Worm (Caenorhabditis elegans): Measurements from ENCODE around the gene pat-3.
A peak's percentile ranks its signal among the peaks of the same experiment; 100 is the strongest.

The pat-3 gene

DNA sequence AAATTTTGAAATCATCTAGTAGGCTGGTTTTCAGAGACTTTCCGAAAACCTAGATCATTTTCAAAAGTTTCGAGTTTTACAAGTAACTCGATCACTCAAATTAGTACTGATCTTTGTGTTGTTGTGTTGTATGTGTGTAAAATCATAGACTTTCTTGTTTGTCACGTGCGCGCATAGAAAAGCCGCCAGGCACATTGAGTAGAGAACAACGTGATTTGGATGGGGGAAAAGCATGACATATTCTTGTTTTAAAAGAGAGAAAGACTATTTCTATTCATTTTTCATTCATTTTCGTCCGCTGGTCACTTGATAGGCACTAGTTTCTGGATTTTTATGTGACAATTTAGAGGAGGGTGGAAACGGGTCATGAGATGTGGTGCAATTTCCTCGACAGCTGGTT, 40.3 kb upstream of the pat-3 start:
- TF ChIP-seq ceh-62 (tag; optimal IDR thresholded peaks at IDR 0.05) (no peak), mep-1 (tag; optimal IDR thresholded peaks at IDR 0.05) (peak; percentile 49), lin-39 (tag; optimal IDR thresholded peaks at IDR 0.05) (no peak), skn-1 (tag; optimal IDR thresholded peaks at IDR 0.05) (no peak), pha-4 (GFP tag; IDR thresholded peaks at IDR 0.05) (no peak), pha-4 (tag; optimal IDR thresholded peaks at IDR 0.05) (no peak), nhr-48 (tag; optimal IDR thresholded peaks at IDR 0.05) (peak; percentile 72), unc-62 (GFP tag; optimal IDR thresholded peaks at IDR 0.05 in 1 of 2) (peak in 1 of 2 experiments; percentile 60), unc-62 (tag; optimal IDR thresholded peaks at IDR 0.05) (no peak), aha-1 (tag) (peak; percentile 96), sdz-12 (GFP tag; optimal IDR thresholded peaks at IDR 0.05) (no peak), mes-2 (tag; optimal IDR thresholded peaks at IDR 0.05; ENCODE audit: poor library complexity, severe bottlenecking) (no peak), egl-43 (GFP tag; IDR thresholded peaks at IDR 0.05) (no peak), D1046.2 (GFP tag; IDR thresholded peaks at IDR 0.05) (no peak), lsy-2 (tag; optimal IDR thresholded peaks at IDR 0.05) (peak in 1 of 2 experiments; percentile 69), nhr-11 (tag; optimal IDR thresholded peaks at IDR 0.05) (peak; percentile 63), attf-4 (tag; optimal IDR thresholded peaks at IDR 0.05) (no peak), ama-1 (optimal IDR thresholded peaks at IDR 0.05) (peak; percentile 27), zip-11 (GFP tag; IDR thresholded peaks at IDR 0.05) (no peak), unc-130 (GFP tag; optimal IDR thresholded peaks at IDR 0.05) (no peak), F44E2.7 (GFP tag; IDR thresholded peaks at IDR 0.05) (no peak), snpc-4 (tag; optimal IDR thresholded peaks at IDR 0.05) (no peak), spr-1 (tag; optimal IDR thresholded peaks at IDR 0.05) (no peak), dmd-6 (GFP tag; IDR thresholded peaks at IDR 0.05) (0 out of 2 replicates have a peak, but pooled peaks have one; percentile 20), ces-1 (GFP tag; optimal IDR thresholded peaks at IDR 0.05) (no peak), lin-1 (GFP tag; IDR thresholded peaks at IDR 0.05) (no peak), nhr-28 (tag; optimal IDR thresholded peaks at IDR 0.05) (peak; percentile 52), rbr-2 (tag; optimal IDR thresholded peaks at IDR 0.05) (no peak), hlh-30 (tag; optimal IDR thresholded peaks at IDR 0.05; ENCODE audit: insufficient read depth) (peak; percentile 96), hif-1 (tag; optimal IDR thresholded peaks at IDR 0.05) (peak; percentile 17 to 91), nhr-25 (tag; optimal IDR thresholded peaks at IDR 0.05; ENCODE audit: borderline replicate concordance, insufficient read depth) (no peak), unc-39 (tag; optimal IDR thresholded peaks at IDR 0.05) (no peak), Y75B8A.6 (GFP tag; IDR thresholded peaks at IDR 0.05) (no peak), ctbp-1 (GFP tag; IDR thresholded peaks at IDR 0.05) (peak; percentile 47; the same call in 1 of the 2 replicates), tra-1 (GFP tag; IDR thresholded peaks at IDR 0.05) (no peak), F26F4.8 (GFP tag; conservative IDR thresholded peaks at IDR 0.05) (no peak), T20F7.1 (GFP tag; optimal IDR thresholded peaks at IDR 0.05) (no peak), mxl-3 (GFP tag; optimal IDR thresholded peaks at IDR 0.05) (peak; percentile 55), php-3 (GFP tag; IDR thresholded peaks at IDR 0.05) (no peak), dpl-1 (GFP tag; optimal IDR thresholded peaks at IDR 0.05) (peak; percentile 10), fkh-10 (GFP tag; optimal IDR thresholded peaks at IDR 0.05) (no peak), zag-1 (tag; optimal IDR thresholded peaks at IDR 0.05) (no peak), lin-13 (GFP tag; optimal IDR thresholded peaks at IDR 0.05) (no peak), mdl-1 (tag; optimal IDR thresholded peaks at IDR 0.05) (peak; percentile 70 to 84), vab-7 (GFP tag; IDR thresholded peaks at IDR 0.05) (no peak), R02D3.7 (tag; optimal IDR thresholded peaks at IDR 0.05) (no peak), fos-1 (tag; optimal IDR thresholded peaks at IDR 0.05) (no peak), pqm-1 (tag; optimal IDR thresholded peaks at IDR 0.05) (no peak), hlh-11 (tag; optimal IDR thresholded peaks at IDR 0.05) (peak; percentile 78)
